Worm (Caenorhabditis elegans): ENCODE results near the gene C31E10.6.

- no peak for TF ChIP-seq skn-1 (tag; optimal IDR thresholded peaks at IDR 0.05)
- TF ChIP-seq nhr-11 (tag; optimal IDR thresholded peaks at IDR 0.05): no peak
- TF ChIP-seq ZK546.5 (tag; optimal IDR thresholded peaks at IDR 0.05): no peak
- no peak for TF ChIP-seq elt-3 (tag; optimal IDR thresholded peaks at IDR 0.05)
- no peak for TF ChIP-seq unc-39 (tag; optimal IDR thresholded peaks at IDR 0.05)
- no peak for TF ChIP-seq mdl-1 (tag; optimal IDR thresholded peaks at IDR 0.05)
- no peak for TF ChIP-seq nhr-21 (tag; optimal IDR thresholded peaks at IDR 0.05)
- TF ChIP-seq dmd-4 (tag; optimal IDR thresholded peaks at IDR 0.05): no peak
These were observed 48.2 kb downstream of the C31E10.6 start for ce11 chrX:14044362-14044761.
